Fruit fly (Drosophila melanogaster) whole organism, adult: Measurements from ENCODE around the gene Jhbp3.

Source experiments
- CG12768 ChIP-seq: fragments of 200-800 bp; sonication (Bioruptor generic); optimal IDR thresholded peaks from 2 replicates; lab custom pipeline; 2017; ENCODE audit warnings: missing biosample characterization, missing genetic modification characterization, mild to moderate bottlenecking, moderate library complexity, missing genetic modification reagents
- CG14711 ChIP-seq: fragments of 200-800 bp; sonication (Bioruptor generic); optimal IDR thresholded peaks from 2 replicates; lab custom pipeline; 2018; ENCODE audit warnings: missing biosample characterization, mild to moderate bottlenecking, missing genetic modification characterization, moderate library complexity
- CG1620 ChIP-seq: fragments of 200-800 bp; sonication (Bioruptor generic); optimal IDR thresholded peaks from 2 replicates; lab custom pipeline; 2016; ENCODE audit warnings: missing biosample characterization, missing genetic modification characterization
- CG33017 ChIP-seq: fragments of 200-800 bp; sonication (Bioruptor generic); optimal IDR thresholded peaks from 2 replicates; lab custom pipeline; 2018; ENCODE audit warnings: missing biosample characterization, mild to moderate bottlenecking, missing genetic modification characterization, moderate library complexity
- CG5204 ChIP-seq: fragments of 200-800 bp; sonication (Bioruptor generic); optimal IDR thresholded peaks from 2 replicates; lab custom pipeline; 2016; ENCODE audit warnings: missing biosample characterization, missing genetic modification characterization
- CG7045 ChIP-seq: fragments of 200-800 bp; sonication (Bioruptor generic); optimal IDR thresholded peaks from 2 replicates; lab custom pipeline; 2017; ENCODE audit warnings: missing biosample characterization, mild to moderate bottlenecking, missing genetic modification characterization
- CG7101 ChIP-seq: fragments of 200-800 bp; sonication (Bioruptor generic); optimal IDR thresholded peaks from 2 replicates; lab custom pipeline; 2018; ENCODE audit warnings: missing biosample characterization, mild to moderate bottlenecking, missing genetic modification characterization, moderate library complexity
- Clk ChIP-seq: fragments of 200-800 bp; sonication (Bioruptor generic); optimal IDR thresholded peaks from 2 replicates; lab custom pipeline; 2017; ENCODE audit warnings: missing biosample characterization, missing genetic modification characterization
- Crg-1 ChIP-seq: fragments of 200-800 bp; sonication (Bioruptor generic); optimal IDR thresholded peaks from 2 replicates; lab custom pipeline; 2016; ENCODE audit warnings: missing biosample characterization, missing genetic modification characterization
- Hr96 ChIP-seq: fragments of 200-800 bp; sonication (Bioruptor generic); optimal IDR thresholded peaks from 2 replicates; lab custom pipeline; 2016; ENCODE audit warnings: missing biosample characterization, missing genetic modification characterization
- Mnt ChIP-seq: fragments of 200-800 bp; sonication (Bioruptor generic); optimal IDR thresholded peaks from 2 replicates; lab custom pipeline; 2016; ENCODE audit warnings: missing biosample characterization, mild to moderate bottlenecking, missing genetic modification characterization
- bab1 ChIP-seq: fragments of 200-800 bp; sonication (Bioruptor generic); optimal IDR thresholded peaks from 3 replicates; lab custom pipeline; 2019; ENCODE audit warnings: missing biosample characterization, mild to moderate bottlenecking, missing genetic modification characterization, moderate library complexity
- cic ChIP-seq: fragments of 200-800 bp; sonication (Bioruptor generic); optimal IDR thresholded peaks from 2 replicates; lab custom pipeline; 2017; ENCODE audit warnings: missing biosample characterization, mild to moderate bottlenecking, missing genetic modification characterization, moderate library complexity
- cnc ChIP-seq, 2 experiments: fragments of >200 bp; optimal IDR thresholded peaks; 2 replicates each; lab custom pipeline; 2017
- kay ChIP-seq: fragments of 200-800 bp; sonication (Bioruptor generic); peaks from one replicate; lab custom pipeline; 2016; ENCODE audit warnings: missing biosample characterization, missing genetic modification characterization, borderline replicate concordance
- ovo ChIP-seq: fragments of 200-800 bp; sonication (Bioruptor generic); optimal IDR thresholded peaks from 2 replicates; lab custom pipeline; 2016; ENCODE audit warnings: missing biosample characterization, missing genetic modification characterization
- pad ChIP-seq: fragments of 200-800 bp; sonication (Bioruptor generic); optimal IDR thresholded peaks from 3 replicates; lab custom pipeline; 2017; ENCODE audit warnings: missing biosample characterization, missing genetic modification characterization, mild to moderate bottlenecking, moderate library complexity, missing genetic modification reagents
- tj ChIP-seq: fragments of 200-800 bp; sonication (Bioruptor generic); optimal IDR thresholded peaks from 3 replicates; lab custom pipeline; 2017; ENCODE audit warnings: missing biosample characterization, mild to moderate bottlenecking, missing genetic modification characterization, moderate library complexity
- toe ChIP-seq: fragments of 200-800 bp; sonication (Bioruptor generic); optimal IDR thresholded peaks from 2 replicates; lab custom pipeline; 2016; ENCODE audit warnings: missing biosample characterization, missing genetic modification characterization

Jhbp3 gene

DNA sequence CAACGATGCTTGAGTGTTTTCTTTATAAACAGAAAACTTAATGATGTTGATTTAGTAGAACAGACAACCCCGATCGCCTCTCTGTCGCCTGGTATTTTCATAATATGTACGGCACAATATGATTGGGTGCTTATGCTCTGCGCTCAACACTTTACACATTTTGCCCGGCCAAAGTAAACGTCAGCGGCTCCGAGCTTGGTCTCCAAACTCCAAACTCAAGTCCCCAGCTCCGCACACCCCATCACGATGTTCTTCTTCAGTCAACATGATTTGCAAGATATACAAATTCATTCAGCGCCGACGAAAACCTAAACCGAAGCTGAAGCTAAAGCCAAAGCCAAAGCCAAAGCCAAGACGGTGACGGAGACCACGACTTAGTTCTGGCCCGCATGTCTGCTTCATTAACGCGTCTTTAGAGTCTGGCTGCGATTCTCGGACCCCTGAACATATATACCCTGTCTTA is 20.3 kb upstream of the Jhbp3 start:
- no peak for TF ChIP-seq CG7045 (GFP tag; lab: Kevin White, UChicago)
- no peak for TF ChIP-seq kay (GFP tag; lab: Kevin White, UChicago)
- no peak for TF ChIP-seq Clk (GFP tag; lab: Kevin White, UChicago)
- no peak for TF ChIP-seq CG5204 (GFP tag; lab: Kevin White, UChicago)
- no peak for TF ChIP-seq tj
- TF ChIP-seq pad (GFP tag; lab: Kevin White, UChicago) = no peak
- no peak for TF ChIP-seq cnc (optimal IDR thresholded peaks at IDR 0.05; lab: Kevin White, UChicago)

DNA sequence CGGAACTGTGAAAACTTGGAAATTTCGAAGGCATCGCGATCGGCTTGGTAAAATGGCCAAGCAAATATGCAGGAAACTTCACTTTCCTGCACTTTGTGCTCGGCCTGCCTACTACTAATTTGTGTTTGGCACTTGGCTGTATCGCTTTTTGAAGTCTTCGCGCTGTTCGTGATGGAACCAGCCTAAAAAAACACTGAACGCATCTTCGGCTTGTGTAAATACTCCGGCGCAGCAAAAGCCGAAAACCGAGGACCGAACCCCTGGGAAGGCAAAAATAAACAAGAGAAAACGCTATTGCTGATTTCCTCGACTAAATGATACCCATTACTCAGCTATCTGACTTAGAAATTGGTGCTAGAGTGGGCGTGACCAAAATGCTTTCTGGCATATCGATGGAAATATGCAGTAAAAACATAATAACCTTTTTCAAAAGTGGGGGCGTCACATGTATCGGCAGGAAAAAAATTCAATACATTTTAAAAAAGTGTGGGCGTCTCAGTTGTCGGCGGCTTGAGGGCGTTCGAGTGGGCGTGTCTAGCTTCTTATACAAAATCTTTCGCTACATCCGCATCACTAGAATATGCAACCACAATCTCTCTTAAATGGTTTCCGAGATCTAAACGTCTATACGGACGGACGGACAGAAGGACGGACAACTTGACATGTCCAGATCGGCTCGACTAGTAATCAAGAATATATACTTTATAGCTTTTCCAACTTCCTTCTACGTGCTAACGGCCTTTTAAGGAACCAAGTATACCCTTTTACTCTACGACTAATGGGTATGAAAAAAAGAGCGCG is 19.7 kb upstream of the Jhbp3 start:
- TF ChIP-seq kay (GFP tag; lab: Kevin White, UChicago) = no peak
- TF ChIP-seq cnc (optimal IDR thresholded peaks at IDR 0.05; lab: Kevin White, UChicago) = no peak
- TF ChIP-seq CG7101 (tag; lab: Kevin White, UChicago) = no peak
- no peak for TF ChIP-seq pad (GFP tag; lab: Kevin White, UChicago)
- TF ChIP-seq CG12768 = no peak
- no peak for TF ChIP-seq CG7045 (GFP tag; lab: Kevin White, UChicago)
- TF ChIP-seq cic (GFP tag; lab: Kevin White, UChicago) = no peak
- TF ChIP-seq Crg-1 (GFP tag; lab: Kevin White, UChicago) = no peak
- TF ChIP-seq bab1 (GFP tag; lab: Kevin White, UChicago) = no peak
- TF ChIP-seq CG5204 (GFP tag; lab: Kevin White, UChicago) = no peak

DNA sequence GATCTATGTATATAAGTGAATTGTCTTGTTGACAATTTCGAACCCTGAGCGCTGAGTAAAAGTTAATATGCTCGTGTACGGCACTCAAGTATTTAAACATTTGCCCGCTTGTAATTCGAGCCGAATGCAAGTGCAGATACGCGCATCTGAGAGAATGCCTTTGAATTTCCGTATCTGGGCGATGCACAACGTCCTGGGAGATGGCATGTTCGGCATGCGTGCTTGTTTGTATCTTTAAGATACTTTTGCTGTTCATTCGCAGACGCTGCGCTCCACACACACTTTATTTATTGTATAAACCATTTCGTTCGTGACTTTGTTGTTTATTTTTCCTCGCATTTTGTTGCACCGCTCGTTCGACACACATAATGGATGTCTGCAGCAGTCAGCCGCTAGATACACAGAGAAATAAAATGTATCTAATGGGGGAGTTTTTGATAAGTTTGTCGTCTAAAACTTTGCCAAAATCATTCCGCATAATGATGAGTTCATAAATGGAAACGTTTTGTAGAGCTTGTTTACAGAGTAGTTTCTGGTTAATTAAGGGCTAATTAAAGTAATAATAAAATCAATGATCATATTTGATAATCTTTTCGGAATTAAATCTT is 18.8 kb upstream of the Jhbp3 start:
- no peak for TF ChIP-seq CG33017
- no peak for TF ChIP-seq CG5204 (GFP tag; lab: Kevin White, UChicago)
- TF ChIP-seq bab1 (GFP tag; lab: Kevin White, UChicago) = no peak
- no peak for TF ChIP-seq Hr96
- no peak for TF ChIP-seq CG12768
- TF ChIP-seq toe (GFP tag; lab: Kevin White, UChicago) = no peak
- TF ChIP-seq Mnt (GFP tag; lab: Kevin White, UChicago) = no peak
- no peak for TF ChIP-seq CG7101 (tag; lab: Kevin White, UChicago)
- TF ChIP-seq pad (GFP tag; lab: Kevin White, UChicago) = no peak
- no peak for TF ChIP-seq CG7045 (GFP tag; lab: Kevin White, UChicago)

DNA sequence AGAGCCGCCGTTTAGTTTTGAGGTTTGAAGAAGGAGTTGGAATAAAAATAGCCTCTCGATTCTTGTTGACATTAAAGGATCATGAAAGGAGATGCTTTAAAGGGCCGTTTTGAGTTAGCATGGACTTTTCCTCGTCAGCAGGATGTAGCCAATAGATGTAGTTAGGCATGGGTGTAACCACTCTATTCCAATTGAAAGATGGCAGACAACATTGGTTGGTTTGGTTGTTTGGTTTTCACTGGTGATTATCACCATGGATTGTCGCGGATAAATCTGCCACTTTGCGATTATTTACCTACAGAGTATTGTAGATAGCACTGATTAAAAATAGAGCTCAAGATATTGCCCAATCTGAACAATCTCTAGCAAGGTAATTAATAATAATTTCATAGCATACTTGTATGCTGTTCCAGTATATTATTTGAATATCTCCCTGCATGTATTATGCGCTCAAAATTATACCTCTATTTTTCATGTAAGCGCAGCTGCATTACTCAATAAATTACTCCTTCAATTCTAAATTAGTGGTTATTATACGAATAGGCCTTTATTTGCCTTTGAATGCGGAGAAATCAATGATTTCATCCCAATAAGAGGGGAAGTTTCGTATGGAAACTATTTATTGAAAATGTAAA is 18.0 kb upstream of the Jhbp3 start:
- TF ChIP-seq pad (GFP tag; lab: Kevin White, UChicago) = no peak
- TF ChIP-seq Crg-1 (GFP tag; lab: Kevin White, UChicago) = no peak
- no peak for TF ChIP-seq tj
- TF ChIP-seq bab1 (GFP tag; lab: Kevin White, UChicago) = no peak
- no peak for TF ChIP-seq CG7101 (tag; lab: Kevin White, UChicago)
- no peak for TF ChIP-seq Mnt (GFP tag; lab: Kevin White, UChicago)
- no peak for TF ChIP-seq CG14711 (tag; lab: Kevin White, UChicago)
- no peak for TF ChIP-seq CG12768
- TF ChIP-seq CG33017 = no peak
- TF ChIP-seq Clk (GFP tag; lab: Kevin White, UChicago) = no peak

dm6 chr3R:4970415-4971140 is 15.5 kb upstream of the Jhbp3 start:
- TF ChIP-seq CG7101 (tag; lab: Kevin White, UChicago) (peak; percentile 35), Hr96 (peak; percentile 64), pad (GFP tag; lab: Kevin White, UChicago) (peak; percentile 5), kay (GFP tag; lab: Kevin White, UChicago) (no peak), CG14711 (tag; lab: Kevin White, UChicago) (peak; percentile 9), ovo (peak; percentile 14), Crg-1 (GFP tag; lab: Kevin White, UChicago) (peak; percentile 24), CG12768 (no peak), toe (GFP tag; lab: Kevin White, UChicago) (peak; percentile 54), CG1620 (GFP tag; lab: Kevin White, UChicago) (peak; percentile 55)

dm6 chr3R:4969199-4969778 is 14.2 kb upstream of the Jhbp3 start:
- no peak for TF ChIP-seq CG7045 (GFP tag; lab: Kevin White, UChicago)
- no peak for TF ChIP-seq ovo
- no peak for TF ChIP-seq toe (GFP tag; lab: Kevin White, UChicago)
- TF ChIP-seq Mnt (GFP tag; lab: Kevin White, UChicago) = no peak
- TF ChIP-seq Clk (GFP tag; lab: Kevin White, UChicago) = no peak
- TF ChIP-seq tj = no peak
- no peak for TF ChIP-seq kay (GFP tag; lab: Kevin White, UChicago)
- TF ChIP-seq CG14711 (tag; lab: Kevin White, UChicago) = no peak
- TF ChIP-seq bab1 (GFP tag; lab: Kevin White, UChicago) = no peak
- TF ChIP-seq CG7101 (tag; lab: Kevin White, UChicago) = no peak
